Worm (Caenorhabditis elegans) whole organism, L3 larva: ENCODE data around the gene T20G5.13.

Experiments used
- elt-2 ChIP-seq: sonication (generic microtip); optimal IDR thresholded peaks from 2 replicates; lab custom pipeline; 2016; ENCODE audit warnings: missing genetic modification reagents, mild to moderate bottlenecking, missing genetic modification characterization, missing compliant biosample characterization
- fkh-2 ChIP-seq: fragments of 150-350 bp; optimal IDR thresholded peaks from 2 replicates; lab custom pipeline; 2014; ENCODE audit warnings: missing biosample characterization, missing genetic modification reagents, missing genetic modification characterization
- fos-1 ChIP-seq: fragments of 150-350 bp; optimal IDR thresholded peaks from 2 replicates; lab custom pipeline; 2014; ENCODE audit warnings: missing biosample characterization, missing genetic modification characterization
- jun-1 ChIP-seq: fragments of 150-350 bp; optimal IDR thresholded peaks from 2 replicates; lab custom pipeline; 2014; ENCODE audit warnings: missing biosample characterization, missing genetic modification reagents, missing genetic modification characterization
- nfya-1 ChIP-seq: sonication (generic microtip); optimal IDR thresholded peaks from 2 replicates; lab custom pipeline; 2017; ENCODE audit warnings: missing genetic modification characterization, mild to moderate bottlenecking, missing compliant biosample characterization, antibody characterized with exemption, moderate library complexity; ENCODE audit not compliant: insufficient read depth
- nhr-11 ChIP-seq: fragments of 150-350 bp; optimal IDR thresholded peaks from 2 replicates; lab custom pipeline; 2014; ENCODE audit warnings: missing biosample characterization, missing genetic modification characterization
- nhr-23 ChIP-seq: fragments of 150-350 bp; optimal IDR thresholded peaks from 2 replicates; lab custom pipeline; 2014; ENCODE audit warnings: missing biosample characterization, missing genetic modification reagents, missing genetic modification characterization
- nhr-28 ChIP-seq: fragments of 150-350 bp; optimal IDR thresholded peaks from 2 replicates; lab custom pipeline; 2014; ENCODE audit warnings: missing biosample characterization, missing genetic modification characterization
- pha-4 ChIP-seq: fragments of 150-350 bp; optimal IDR thresholded peaks from 2 replicates; lab custom pipeline; 2014; ENCODE audit warnings: missing biosample characterization, missing genetic modification reagents, missing genetic modification characterization
- snpc-4 ChIP-seq: fragments of 150-350 bp; optimal IDR thresholded peaks from 2 replicates; lab custom pipeline; 2014; ENCODE audit warnings: missing biosample characterization, missing genetic modification characterization
- unc-39 ChIP-seq: sonication (generic microtip); optimal IDR thresholded peaks from 4 replicates; lab custom pipeline; 2017; ENCODE audit warnings: missing biosample characterization, missing genetic modification characterization
- unc-62 ChIP-seq: fragments of 150-350 bp; sonication (generic microtip); optimal IDR thresholded peaks from 4 replicates; lab custom pipeline; 2014; ENCODE audit warnings: missing biosample characterization, missing genetic modification reagents, missing genetic modification characterization
- ztf-11 ChIP-seq: fragments of 150-350 bp; optimal IDR thresholded peaks from 2 replicates; lab custom pipeline; 2014; ENCODE audit warnings: missing biosample characterization, missing genetic modification characterization

DNA sequence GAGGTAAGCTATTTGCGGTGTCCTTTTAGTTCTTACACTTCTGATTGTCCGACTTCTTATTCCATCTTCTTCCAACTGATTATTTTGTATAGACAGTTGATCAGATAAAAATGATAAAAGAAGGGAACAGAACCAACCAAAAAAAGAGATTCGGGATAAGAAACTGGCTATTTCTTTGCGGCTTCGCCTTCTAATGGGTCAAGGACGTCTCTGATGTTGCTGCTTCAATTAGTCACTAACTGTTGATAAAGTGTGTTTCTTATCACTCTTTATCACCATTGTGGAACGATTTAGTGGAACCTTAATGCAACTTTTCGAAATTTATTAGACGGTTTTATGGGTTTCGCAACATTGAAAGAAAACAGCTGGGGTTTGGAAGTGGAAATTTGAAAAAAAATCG is 30.9 kb downstream of the T20G5.13 start:
- TF ChIP-seq unc-39 (tag; lab: Kevin White, UChicago): no peak
- TF ChIP-seq unc-62: no peak
- TF ChIP-seq fkh-2: no peak
- TF ChIP-seq elt-2 (tag; lab: Kevin White, UChicago): no peak
- TF ChIP-seq jun-1: no peak
- no peak for TF ChIP-seq ztf-11 (tag; lab: Kevin White, UChicago)
- TF ChIP-seq nhr-28: no peak
- TF ChIP-seq nhr-23 (tag; lab: Kevin White, UChicago): peak; percentile 81
- no peak for TF ChIP-seq nfya-1
- TF ChIP-seq fos-1 (tag; lab: Kevin White, UChicago): no peak
- no peak for TF ChIP-seq pha-4
- TF ChIP-seq nhr-11 (tag; lab: Kevin White, UChicago): no peak
- no peak for TF ChIP-seq snpc-4 (tag; lab: Kevin White, UChicago)
